Worm (Caenorhabditis elegans) whole organism, late embryonic: Measurements from ENCODE around the gene aman-2.

Source experiments
- C08G9.2 ChIP-seq: sonication (generic microtip); optimal IDR thresholded peaks from 2 replicates; lab custom pipeline; 2016; ENCODE audit warnings: mild to moderate bottlenecking, missing genetic modification characterization, moderate library complexity, missing compliant biosample characterization
- C38D4.7 ChIP-seq: fragments of 200-800 bp; sonication (Bioruptor generic); optimal IDR thresholded peaks from 2 replicates; lab custom pipeline; 2018; ENCODE audit warnings: mild to moderate bottlenecking, missing genetic modification characterization, moderate library complexity, missing compliant biosample characterization
- Y22D7AL.16 ChIP-seq: sonication (generic microtip); optimal IDR thresholded peaks from 2 replicates; lab custom pipeline; 2016; ENCODE audit warnings: missing genetic modification characterization, missing compliant biosample characterization
- ama-1 ChIP-seq: fragments of 150-350 bp; optimal IDR thresholded peaks from 2 replicates; lab custom pipeline; 2014
- ceh-14 ChIP-seq: sonication (generic microtip); optimal IDR thresholded peaks from 2 replicates; lab custom pipeline; 2016; ENCODE audit warnings: missing genotype, missing genetic modification characterization, missing compliant biosample characterization
- ceh-2 ChIP-seq: sonication (generic microtip); optimal IDR thresholded peaks from 2 replicates; lab custom pipeline; 2016; ENCODE audit warnings: missing genotype, missing genetic modification characterization, missing compliant biosample characterization
- ceh-22 ChIP-seq: sonication (generic microtip); optimal IDR thresholded peaks from 2 replicates; lab custom pipeline; 2017; ENCODE audit warnings: missing biosample characterization, missing genetic modification characterization
- ceh-31 ChIP-seq: sonication (generic microtip); optimal IDR thresholded peaks from 2 replicates; lab custom pipeline; 2016; ENCODE audit warnings: missing genetic modification characterization, missing compliant biosample characterization
- ceh-34 ChIP-seq: sonication (generic microtip); optimal IDR thresholded peaks from 2 replicates; lab custom pipeline; 2016; ENCODE audit warnings: mild to moderate bottlenecking, missing genetic modification characterization, missing compliant biosample characterization
- ceh-45 ChIP-seq: fragments of 200-800 bp; sonication (Bioruptor generic); IDR thresholded peaks from 2 replicates; pipeline ENCODE4 v1.3.6; 2022; ENCODE audit warnings: missing genetic modification reagents, missing genetic modification characterization, missing compliant biosample characterization
- ceh-6 ChIP-seq: fragments of 200-800 bp; sonication (Bioruptor generic); optimal IDR thresholded peaks from 2 replicates; lab custom pipeline; 2018; ENCODE audit warnings: mild to moderate bottlenecking, missing genetic modification characterization, missing compliant biosample characterization
- ceh-9 ChIP-seq: sonication (generic microtip); optimal IDR thresholded peaks from 2 replicates; lab custom pipeline; 2016; ENCODE audit warnings: mild to moderate bottlenecking, missing genetic modification characterization, inconsistent platforms, missing compliant biosample characterization
- che-1 ChIP-seq: sonication (generic microtip); optimal IDR thresholded peaks from 2 replicates; lab custom pipeline; 2016; ENCODE audit warnings: mild to moderate bottlenecking, missing genetic modification characterization, missing compliant biosample characterization
- dmd-4 ChIP-seq: sonication (generic microtip); optimal IDR thresholded peaks from 2 replicates; lab custom pipeline; 2016; ENCODE audit warnings: borderline replicate concordance, missing genetic modification characterization, missing compliant biosample characterization
- dve-1 ChIP-seq: sonication (generic microtip); optimal IDR thresholded peaks from 2 replicates; lab custom pipeline; 2017; ENCODE audit warnings: antibody characterized with exemption, mild to moderate bottlenecking, missing genetic modification characterization, missing compliant biosample characterization
- eyg-1 ChIP-seq: sonication (generic microtip); optimal IDR thresholded peaks from 2 replicates; lab custom pipeline; 2016; ENCODE audit warnings: missing genotype, missing genetic modification characterization, missing compliant biosample characterization
- hlh-13 ChIP-seq: fragments of 200-800 bp; sonication (Bioruptor generic); optimal IDR thresholded peaks from 2 replicates; lab custom pipeline; 2018; ENCODE audit warnings: mild to moderate bottlenecking, missing genetic modification characterization, missing compliant biosample characterization
- hlh-6 ChIP-seq: sonication (generic microtip); optimal IDR thresholded peaks from 2 replicates; lab custom pipeline; 2016; ENCODE audit warnings: missing genotype, missing genetic modification characterization, missing compliant biosample characterization
- lin-11 ChIP-seq: fragments of 200-800 bp; sonication (Bioruptor generic); optimal IDR thresholded peaks from 2 replicates; lab custom pipeline; 2018; ENCODE audit warnings: mild to moderate bottlenecking, missing genetic modification characterization, missing compliant biosample characterization
- madf-2 ChIP-seq: sonication (generic microtip); optimal IDR thresholded peaks from 2 replicates; lab custom pipeline; 2017; ENCODE audit warnings: missing genetic modification characterization, missing compliant biosample characterization
- nhr-232 ChIP-seq: sonication (generic microtip); optimal IDR thresholded peaks from 2 replicates; lab custom pipeline; 2016; ENCODE audit warnings: missing genetic modification characterization, missing compliant biosample characterization
- pag-3 ChIP-seq: sonication (generic microtip); optimal IDR thresholded peaks from 2 replicates; lab custom pipeline; 2016; ENCODE audit warnings: missing compliant biosample characterization, missing genetic modification characterization, borderline replicate concordance
- pax-1 ChIP-seq: fragments of 150-350 bp; optimal IDR thresholded peaks from 2 replicates; lab custom pipeline; 2014; ENCODE audit warnings: missing biosample characterization, missing genetic modification characterization
- pha-2 ChIP-seq: sonication (generic microtip); optimal IDR thresholded peaks from 2 replicates; lab custom pipeline; 2017; ENCODE audit warnings: mild to moderate bottlenecking, missing genetic modification characterization, missing compliant biosample characterization
- pha-4 ChIP-seq: fragments of 150-350 bp; optimal IDR thresholded peaks from 2 replicates; lab custom pipeline; 2018; ENCODE audit warnings: missing biosample characterization, missing genetic modification reagents, missing genetic modification characterization
- ref-2 ChIP-seq: sonication (generic microtip); optimal IDR thresholded peaks from 2 replicates; lab custom pipeline; 2016; ENCODE audit warnings: missing genetic modification characterization, missing compliant biosample characterization
- rnt-1 ChIP-seq: sonication (generic microtip); optimal IDR thresholded peaks from 2 replicates; lab custom pipeline; 2016; ENCODE audit warnings: missing genetic modification characterization, missing compliant biosample characterization
- sox-2 ChIP-seq: fragments of 200-800 bp; sonication (Bioruptor generic); IDR thresholded peaks from 2 replicates; pipeline ENCODE4 v1.3.6; 2022; ENCODE audit warnings: missing genetic modification reagents, missing genetic modification characterization, missing compliant biosample characterization
- sox-4 ChIP-seq: sonication (generic microtip); optimal IDR thresholded peaks from 2 replicates; lab custom pipeline; 2017; ENCODE audit warnings: mild to moderate bottlenecking, missing genetic modification characterization, inconsistent platforms, missing compliant biosample characterization
- tbx-2 ChIP-seq: sonication (generic microtip); optimal IDR thresholded peaks from 2 replicates; lab custom pipeline; 2016; ENCODE audit warnings: missing genetic modification characterization, missing compliant biosample characterization
- ttx-3 ChIP-seq: sonication (generic microtip); optimal IDR thresholded peaks from 2 replicates; lab custom pipeline; 2016; ENCODE audit warnings: missing genetic modification reagents, missing genetic modification characterization, missing compliant biosample characterization
- unc-3 ChIP-seq, 2 experiments: fragments of 200-800 bp in 1 of 2; sonication (Bioruptor generic) in 1 of 2; sonication (generic microtip) in 1 of 2; conservative IDR thresholded peaks in 1 of 2; optimal IDR thresholded peaks in 1 of 2; 2 replicates each; pipeline versions ENCODE4 v1.3.6 to Lab custom; 2016 to 2022; ENCODE audit warnings: missing compliant biosample characterization in 2 of 2, missing genetic modification characterization in 2 of 2, missing genetic modification reagents in 1 of 2
- unc-42 ChIP-seq: sonication (generic microtip); optimal IDR thresholded peaks from 2 replicates; lab custom pipeline; 2016; ENCODE audit warnings: missing genotype, missing genetic modification characterization, missing compliant biosample characterization
- unc-55 ChIP-seq: sonication (generic microtip); optimal IDR thresholded peaks from 2 replicates; lab custom pipeline; 2017; ENCODE audit warnings: missing biosample characterization, missing genetic modification reagents, missing genetic modification characterization
- zip-5 ChIP-seq: sonication (generic microtip); optimal IDR thresholded peaks from 2 replicates; lab custom pipeline; 2016; ENCODE audit warnings: missing genetic modification characterization, missing compliant biosample characterization
- ztf-16 ChIP-seq: sonication (generic microtip); optimal IDR thresholded peaks from 2 replicates; lab custom pipeline; 2017; ENCODE audit warnings: missing genetic modification characterization, missing compliant biosample characterization

Gene aman-2

ce11 chrV:11952854-11953447 lies 19.9 kb upstream of the aman-2 start:
- TF ChIP-seq sox-2 (GFP tag; lab: Robert Waterston, UW) (peak; percentile 62), pag-3 (no peak)

- TF ChIP-seq pha-2 (no peak), madf-2 (tag; lab: Kevin White, UChicago) (no peak), lin-11 (tag; lab: Kevin White, UChicago) (no peak), sox-2 (GFP tag; lab: Robert Waterston, UW) (no peak), C38D4.7 (GFP tag; lab: Kevin White, UChicago) (no peak), unc-55 (no peak)
These were observed 18.2 kb upstream of the aman-2 start for ce11 chrV:11951227-11951626.

DNA sequence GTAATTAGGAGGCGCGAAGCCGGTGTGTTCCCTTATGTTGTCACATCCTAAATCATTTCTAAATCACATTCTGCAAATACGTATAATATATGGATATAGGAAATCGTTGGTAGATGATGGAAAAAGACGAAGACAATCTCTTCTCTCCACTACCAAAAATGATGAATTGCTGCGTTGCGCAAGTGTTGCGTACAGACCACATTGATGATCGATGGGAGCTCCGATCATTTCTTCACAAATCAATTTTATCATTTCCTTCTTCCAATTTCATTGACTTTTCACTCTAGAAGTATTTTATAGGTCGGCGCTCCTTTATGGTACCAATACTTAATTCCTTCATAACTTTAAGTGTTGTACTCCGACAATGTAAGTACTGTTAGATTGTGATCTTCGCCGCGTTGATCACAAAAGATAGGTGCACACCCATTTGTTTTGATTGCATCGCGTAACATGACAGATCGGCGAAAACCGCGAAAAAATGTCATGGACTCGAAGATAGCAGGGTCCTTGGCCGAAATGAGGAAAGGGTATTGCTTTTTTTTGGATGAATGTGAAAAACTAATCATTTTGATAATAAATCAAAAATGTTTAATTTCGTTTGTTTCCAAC lies 16.6 kb upstream of the aman-2 start:
- TF ChIP-seq pha-2: no peak
- no peak for TF ChIP-seq ceh-14
- TF ChIP-seq nhr-232 (tag; lab: Kevin White, UChicago): no peak
- peak; percentile 55 for TF ChIP-seq unc-55
- TF ChIP-seq tbx-2 (tag; lab: Kevin White, UChicago): peak; percentile 6
- TF ChIP-seq pax-1 (tag; lab: Kevin White, UChicago): no peak
- TF ChIP-seq hlh-6 (tag; lab: Kevin White, UChicago): no peak
- TF ChIP-seq ceh-22 (tag; lab: Kevin White, UChicago): no peak

DNA sequence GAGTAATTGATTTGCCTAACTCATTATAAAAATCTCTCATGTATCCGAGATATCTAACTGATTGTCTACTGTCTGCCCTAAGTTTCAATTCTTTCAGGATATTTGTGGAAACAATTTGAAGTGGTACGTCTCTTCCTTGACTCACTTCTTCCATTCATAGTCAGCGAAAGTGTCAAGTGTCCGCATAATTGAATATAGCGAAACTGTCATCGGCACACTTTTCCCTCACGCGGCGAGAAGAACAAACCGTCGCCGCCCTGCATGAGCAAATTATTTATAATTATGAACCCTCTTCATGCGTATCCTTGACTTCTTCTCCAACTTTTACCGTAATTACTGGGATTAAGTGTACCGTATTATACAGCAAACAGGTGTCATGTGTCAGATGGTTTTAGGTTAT lies 15.5 kb upstream of the aman-2 start:
- TF ChIP-seq pha-4 (tag; lab: Kevin White, UChicago) (no peak), ceh-6 (GFP tag; lab: Kevin White, UChicago) (no peak), eyg-1 (no peak), hlh-13 (GFP tag; lab: Kevin White, UChicago) (no peak), ztf-16 (tag; lab: Kevin White, UChicago) (no peak), ceh-31 (tag; lab: Kevin White, UChicago) (peak; percentile 18), ceh-2 (tag; lab: Kevin White, UChicago) (no peak), ttx-3 (tag; lab: Kevin White, UChicago) (no peak), unc-42 (tag; lab: Kevin White, UChicago) (peak; percentile 48), dve-1 (no peak), che-1 (tag; lab: Kevin White, UChicago) (no peak), C08G9.2 (no peak), ref-2 (tag; lab: Kevin White, UChicago) (no peak), lin-11 (tag; lab: Kevin White, UChicago) (no peak), madf-2 (tag; lab: Kevin White, UChicago) (no peak)

DNA sequence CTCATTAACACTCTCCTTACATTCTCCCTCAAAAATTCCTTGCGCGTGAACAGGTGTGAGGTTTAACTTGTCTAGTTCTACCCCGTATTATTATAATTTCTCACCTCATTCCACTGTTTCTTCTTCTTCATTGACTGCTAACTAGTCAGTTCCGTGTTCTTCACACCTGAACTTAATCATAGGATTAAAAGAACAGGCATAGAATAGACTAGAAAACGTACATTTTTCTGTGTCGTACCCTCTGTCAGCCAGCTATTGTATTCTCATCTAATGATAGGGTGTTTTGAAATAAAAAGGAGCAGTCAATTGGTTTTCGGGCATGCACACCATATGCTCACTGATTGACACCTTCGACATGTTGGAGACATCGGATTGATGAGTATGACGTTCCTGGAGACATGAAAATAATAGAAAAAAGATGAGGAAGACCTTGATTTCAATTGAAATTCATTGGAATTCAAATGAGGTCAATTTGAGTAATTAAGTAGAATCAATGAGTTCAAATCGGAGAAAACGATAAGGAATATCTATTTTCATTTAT lies 14.4 kb upstream of the aman-2 start:
- no peak for TF ChIP-seq pha-4 (tag; lab: Kevin White, UChicago)
- TF ChIP-seq unc-55: peak; percentile 86

- TF ChIP-seq sox-4 (tag; lab: Kevin White, UChicago) (no peak), ceh-45 (GFP tag; lab: Robert Waterston, UW) (no peak), unc-42 (tag; lab: Kevin White, UChicago) (peak; percentile 53)
- TF ChIP-seq, all 69 proteins: peak for 1
These were observed 13.8 kb upstream of the aman-2 start for ce11 chrV:11946818-11947217.

ce11 chrV:11945429-11945828 lies 12.4 kb upstream of the aman-2 start:
- no peak for TF ChIP-seq ttx-3 (tag; lab: Kevin White, UChicago)
- TF ChIP-seq rnt-1 (tag; lab: Kevin White, UChicago): no peak
- TF ChIP-seq ceh-34: no peak
- no peak for TF ChIP-seq ama-1 (lab: Kevin White, UChicago)
- no peak for TF ChIP-seq Y22D7AL.16
- no peak for TF ChIP-seq C38D4.7 (GFP tag; lab: Kevin White, UChicago)
- no peak for TF ChIP-seq che-1 (tag; lab: Kevin White, UChicago)
- no peak for TF ChIP-seq ceh-9 (tag; lab: Kevin White, UChicago)
- no peak for TF ChIP-seq dmd-4 (tag; lab: Kevin White, UChicago)
- no peak for TF ChIP-seq ceh-6 (GFP tag; lab: Kevin White, UChicago)
- TF ChIP-seq unc-3 (GFP tag; conservative IDR thresholded peaks at IDR 0.05; lab: Robert Waterston, UW): no peak
- no peak for TF ChIP-seq unc-3 (tag; optimal IDR thresholded peaks at IDR 0.05; lab: Kevin White, UChicago)
- no peak for TF ChIP-seq sox-2 (GFP tag; lab: Robert Waterston, UW)
- no peak for TF ChIP-seq zip-5 (tag; lab: Kevin White, UChicago)
- no peak for TF ChIP-seq hlh-6 (tag; lab: Kevin White, UChicago)
- TF ChIP-seq, all 69 proteins: peak for 0
